Worm (Caenorhabditis elegans): Measurements from ENCODE around the gene pqn-87.
"Not testable (repeated sequence)": the region's sequence is repeated elsewhere in the genome, so short reads cannot be mapped to it uniquely, and the experiment has no call there.

The pqn-87 gene

ce11 chrII:12169487-12170128 lies 55.3 kb downstream of the pqn-87 start:
- TF ChIP-seq fkh-8 (tag; optimal IDR thresholded peaks at IDR 0.05) (no peak), F16B12.6 (tag; optimal IDR thresholded peaks at IDR 0.05) (no peak), pag-3 (tag; optimal IDR thresholded peaks at IDR 0.05; ENCODE audit: borderline replicate concordance, insufficient read depth) (no peak), nhr-47 (tag; optimal IDR thresholded peaks at IDR 0.05) (no peak), egl-27 (tag; optimal IDR thresholded peaks at IDR 0.05) (no peak), jun-1 (tag; optimal IDR thresholded peaks at IDR 0.05) (no peak), unc-98 (GFP tag; IDR thresholded peaks at IDR 0.05) (no peak)

ce11 chrII:12164539-12164938 lies 60.3 kb downstream of the pqn-87 start, which contains the start of gene Y57A10A.8:
Gene Y57A10A.8, plus strand, starts transcription at chrII:12164839.
- not testable (repeated sequence) for TF ChIP-seq mdl-1, nhr-77, mep-1 (tag; optimal IDR thresholded peaks at IDR 0.05)

DNA sequence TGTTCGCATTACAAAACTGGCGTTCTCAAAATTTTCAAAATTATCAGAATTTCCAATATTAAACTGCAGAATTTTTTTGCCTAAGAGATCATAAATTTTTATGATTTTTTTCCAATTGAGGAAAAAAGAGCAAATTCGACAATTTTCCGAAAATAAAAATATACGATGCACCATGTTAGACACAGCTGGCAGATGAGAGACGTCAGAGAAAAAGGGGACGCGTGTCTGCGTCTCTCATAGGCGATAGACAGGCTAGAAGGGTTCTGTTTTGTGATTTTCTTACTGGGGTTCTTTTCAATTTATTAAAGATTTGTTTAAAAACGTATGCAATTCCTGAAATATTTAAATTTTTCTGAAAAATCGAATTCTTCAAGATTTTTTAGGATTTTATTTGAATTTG lies 61.9 kb downstream of the pqn-87 start:
- TF ChIP-seq zip-4 (GFP tag; optimal IDR thresholded peaks at IDR 0.05) (no peak), efl-1 (optimal IDR thresholded peaks at IDR 0.05) (peak; percentile 60 to 67), efl-1 (GFP tag; optimal IDR thresholded peaks at IDR 0.05 in 1 of 2) (peak in 1 of 2 experiments; percentile 33), lin-35 (GFP tag; optimal IDR thresholded peaks at IDR 0.05) (peak; percentile 8 to 45), F16B12.6 (tag; optimal IDR thresholded peaks at IDR 0.05) (peak; percentile 5), jun-1 (tag; optimal IDR thresholded peaks at IDR 0.05) (no peak), lin-15B (tag; optimal IDR thresholded peaks at IDR 0.05) (peak; percentile 3), dpl-1 (GFP tag; optimal IDR thresholded peaks at IDR 0.05) (peak in 2 of 3 experiments; percentile 2 to 13)
